Fruit fly (Drosophila melanogaster) whole organism, embryonic: ENCODE results near the gene Etfb.

Source experiments
- ATbp ChIP-seq: fragments of 200-800 bp; sonication (Bioruptor generic); optimal IDR thresholded peaks from 2 replicates; lab custom pipeline; 2017; ENCODE audit warnings: missing biosample characterization, mild to moderate bottlenecking, missing genetic modification characterization, missing genetic modification reagents
- CG10654 ChIP-seq: fragments of 200-800 bp; sonication (Bioruptor generic); optimal IDR thresholded peaks from 2 replicates; lab custom pipeline; 2016; ENCODE audit warnings: missing biosample characterization, missing genetic modification characterization
- CG12155 ChIP-seq: fragments of 200-800 bp; sonication (Bioruptor generic); optimal IDR thresholded peaks from 3 replicates; lab custom pipeline; 2016; ENCODE audit warnings: missing biosample characterization, missing genetic modification characterization
- CG12299 ChIP-seq: fragments of 200-800 bp; sonication (Bioruptor generic); optimal IDR thresholded peaks from 2 replicates; lab custom pipeline; 2018; ENCODE audit warnings: missing biosample characterization, mild to moderate bottlenecking, missing genetic modification characterization
- CG14710 ChIP-seq: fragments of 200-800 bp; sonication (Bioruptor generic); optimal IDR thresholded peaks from 3 replicates; lab custom pipeline; 2019; ENCODE audit warnings: missing biosample characterization, mild to moderate bottlenecking, missing genetic modification characterization, moderate library complexity
- CG14965 ChIP-seq: fragments of 200-800 bp; sonication (Bioruptor generic); optimal IDR thresholded peaks from 2 replicates; lab custom pipeline; 2016; ENCODE audit warnings: missing biosample characterization, missing genetic modification characterization, borderline replicate concordance
- CG16813 ChIP-seq: fragments of 200-800 bp; sonication (Bioruptor generic); IDR thresholded peaks from 3 replicates; pipeline ENCODE4 v1.3.6; 2022; ENCODE audit warnings: missing biosample characterization, missing genetic modification characterization; ENCODE audit not compliant: partially characterized antibody
- CG17328 ChIP-seq: fragments of 200-800 bp; sonication (Bioruptor generic); IDR thresholded peaks from 2 replicates; pipeline ENCODE4 v1.3.6; 2022; ENCODE audit warnings: missing biosample characterization, missing genetic modification characterization
- CG17568 ChIP-seq: fragments of 200-800 bp; sonication (Bioruptor generic); optimal IDR thresholded peaks from 2 replicates; lab custom pipeline; 2018; ENCODE audit warnings: missing biosample characterization, mild to moderate bottlenecking, missing genetic modification characterization, moderate library complexity
- CG17612 ChIP-seq: fragments of 200-800 bp; sonication (Bioruptor generic); IDR thresholded peaks from 2 replicates; pipeline ENCODE4 v1.3.6; 2022; ENCODE audit warnings: missing biosample characterization, missing genetic modification characterization
- CG17802 ChIP-seq: fragments of 200-800 bp; sonication (Bioruptor generic); optimal IDR thresholded peaks from 2 replicates; lab custom pipeline; 2018; ENCODE audit warnings: missing biosample characterization, mild to moderate bottlenecking, missing genetic modification characterization, moderate library complexity
- CG1832 ChIP-seq: fragments of 200-800 bp; sonication (Bioruptor generic); optimal IDR thresholded peaks from 2 replicates; lab custom pipeline; 2017; ENCODE audit warnings: missing biosample characterization, mild to moderate bottlenecking, missing genetic modification characterization, inconsistent platforms
- CG18619 ChIP-seq: fragments of 200-800 bp; sonication (Bioruptor generic); optimal IDR thresholded peaks from 3 replicates; lab custom pipeline; 2017; ENCODE audit warnings: missing biosample characterization, mild to moderate bottlenecking, missing genetic modification characterization
- CG30403 ChIP-seq: fragments of 200-800 bp; sonication (Bioruptor generic); optimal IDR thresholded peaks from 3 replicates; lab custom pipeline; 2016; ENCODE audit warnings: missing biosample characterization, missing genetic modification characterization
- CG33557 ChIP-seq: fragments of 200-800 bp; sonication (Bioruptor generic); optimal IDR thresholded peaks from 2 replicates; lab custom pipeline; 2019; ENCODE audit warnings: missing biosample characterization, mild to moderate bottlenecking, missing genetic modification characterization, moderate library complexity
- CG3847 ChIP-seq: fragments of 200-800 bp; sonication (Bioruptor generic); IDR thresholded peaks from 2 replicates; pipeline ENCODE4 v1.3.6; 2022; ENCODE audit warnings: missing biosample characterization, missing genetic modification characterization
- CG6689 ChIP-seq: fragments of 200-800 bp; sonication (Bioruptor generic); IDR thresholded peaks from 2 replicates; pipeline ENCODE4 v1.3.6; 2022; ENCODE audit warnings: missing biosample characterization, missing genetic modification characterization
- CG6854 ChIP-seq: fragments of 200-800 bp; sonication (Bioruptor generic); optimal IDR thresholded peaks from 3 replicates; lab custom pipeline; 2017; ENCODE audit warnings: missing biosample characterization, mild to moderate bottlenecking, missing genetic modification characterization
- CG7556 ChIP-seq: fragments of 200-800 bp; sonication (Bioruptor generic); optimal IDR thresholded peaks from 2 replicates; lab custom pipeline; 2017; ENCODE audit warnings: missing biosample characterization, mild to moderate bottlenecking, missing genetic modification characterization
- CG7786 ChIP-seq: fragments of 200-800 bp; sonication (Bioruptor generic); optimal IDR thresholded peaks from 2 replicates; lab custom pipeline; 2016; ENCODE audit warnings: missing biosample characterization, missing genetic modification characterization
- CG8765 ChIP-seq: fragments of 200-800 bp; sonication (Bioruptor generic); IDR thresholded peaks from 2 replicates; pipeline ENCODE4 v1.3.6; 2022; ENCODE audit warnings: missing biosample characterization, missing genetic modification characterization
- Dll ChIP-seq: fragments of 200-800 bp; sonication (Bioruptor generic); IDR thresholded peaks from 4 replicates; pipeline ENCODE4 v1.3.6; 2022; ENCODE audit warnings: missing biosample characterization, missing genetic modification characterization; ENCODE audit not compliant: partially characterized antibody
- Doc3 ChIP-seq: fragments of 200-800 bp; sonication (Bioruptor generic); IDR thresholded peaks from 3 replicates; pipeline ENCODE4 v1.3.6; 2022; ENCODE audit warnings: missing biosample characterization, missing genetic modification characterization; ENCODE audit not compliant: partially characterized antibody
- Dp ChIP-seq: fragments of 200-800 bp; sonication (Bioruptor generic); optimal IDR thresholded peaks from 2 replicates; lab custom pipeline; 2018; ENCODE audit warnings: missing biosample characterization, mild to moderate bottlenecking, missing genetic modification characterization, moderate library complexity
- E2f1 ChIP-seq: fragments of 200-800 bp; sonication (Bioruptor generic); IDR thresholded peaks from 2 replicates; pipeline ENCODE4 v1.3.6; 2022; ENCODE audit warnings: missing biosample characterization, missing genetic modification characterization
- Ets65A ChIP-seq: fragments of 200-800 bp; sonication (Bioruptor generic); peaks from one replicate; lab custom pipeline; 2016; ENCODE audit warnings: missing biosample characterization, missing genetic modification characterization
- HLH54F ChIP-seq: fragments of 200-800 bp; sonication (Bioruptor generic); optimal IDR thresholded peaks from 3 replicates; lab custom pipeline; 2016; ENCODE audit warnings: missing biosample characterization, missing genetic modification characterization
- Hey ChIP-seq: fragments of 200-800 bp; sonication (Bioruptor generic); optimal IDR thresholded peaks from 3 replicates; lab custom pipeline; 2018; ENCODE audit warnings: missing biosample characterization, mild to moderate bottlenecking, missing genetic modification characterization
- Hmx ChIP-seq: fragments of 200-800 bp; sonication (Bioruptor generic); optimal IDR thresholded peaks from 2 replicates; lab custom pipeline; 2016; ENCODE audit warnings: missing biosample characterization, missing genetic modification characterization
- Hr3 ChIP-seq: fragments of 200-800 bp; sonication (Bioruptor generic); optimal IDR thresholded peaks from 3 replicates; lab custom pipeline; 2016; ENCODE audit warnings: missing biosample characterization, missing genetic modification characterization
- Hr51 ChIP-seq, 2 experiments: fragments of 200-800 bp; sonication (Bioruptor generic); optimal IDR thresholded peaks; 2 replicates in 1 of 2; 3 replicates in 1 of 2; lab custom pipeline; 2016 to 2018; ENCODE audit warnings: missing biosample characterization in 2 of 2, missing genetic modification characterization in 2 of 2, mild to moderate bottlenecking in 1 of 2, moderate library complexity in 1 of 2
- Neu2 ChIP-seq: fragments of 200-800 bp; sonication (Bioruptor generic); optimal IDR thresholded peaks from 3 replicates; lab custom pipeline; 2016; ENCODE audit warnings: missing biosample characterization, missing genetic modification characterization, borderline replicate concordance
- Poxn ChIP-seq: fragments of 200-800 bp; sonication (Bioruptor generic); IDR thresholded peaks from 2 replicates; pipeline ENCODE4 v1.3.6; 2022; ENCODE audit warnings: missing biosample characterization, missing genetic modification characterization
- ato ChIP-seq: fragments of 200-800 bp; sonication (Bioruptor generic); IDR thresholded peaks from 2 replicates; pipeline ENCODE4 v1.3.6; 2022; ENCODE audit warnings: missing biosample characterization, missing genetic modification characterization; ENCODE audit not compliant: partially characterized antibody
- bowl ChIP-seq: fragments of 200-800 bp; sonication (Bioruptor generic); IDR thresholded peaks from 2 replicates; pipeline ENCODE4 v1.3.6; 2022; ENCODE audit warnings: missing biosample characterization, missing genetic modification characterization
- bsh ChIP-seq, 2 experiments: fragments of 200-800 bp; sonication (Bioruptor generic); optimal IDR thresholded peaks; 2 replicates each; lab custom pipeline; 2017 to 2018; ENCODE audit warnings: mild to moderate bottlenecking in 2 of 2, missing biosample characterization in 2 of 2, missing genetic modification characterization in 2 of 2, moderate library complexity in 1 of 2
- cato ChIP-seq: fragments of 200-800 bp; sonication (Bioruptor generic); optimal IDR thresholded peaks from 2 replicates; lab custom pipeline; 2016; ENCODE audit warnings: missing biosample characterization, missing genetic modification characterization, borderline replicate concordance
- da ChIP-seq: fragments of 200-800 bp; sonication (Bioruptor generic); optimal IDR thresholded peaks from 2 replicates; lab custom pipeline; 2016; ENCODE audit warnings: missing biosample characterization, missing genetic modification characterization
- dan ChIP-seq: fragments of 200-800 bp; sonication (Bioruptor generic); IDR thresholded peaks from 2 replicates; pipeline ENCODE4 v1.3.6; 2022; ENCODE audit warnings: missing biosample characterization, missing genetic modification characterization
- disco-r ChIP-seq: fragments of 200-800 bp; sonication (Bioruptor generic); optimal IDR thresholded peaks from 2 replicates; lab custom pipeline; 2016; ENCODE audit warnings: missing biosample characterization, missing genetic modification characterization
- fd3F ChIP-seq: fragments of 200-800 bp; sonication (Bioruptor generic); optimal IDR thresholded peaks from 2 replicates; lab custom pipeline; 2018; ENCODE audit warnings: missing biosample characterization, mild to moderate bottlenecking, missing genetic modification characterization, moderate library complexity
- fru ChIP-seq: fragments of >200 bp; optimal IDR thresholded peaks from 2 replicates; lab custom pipeline; 2017
- gcm2 ChIP-seq: fragments of 200-800 bp; sonication (Bioruptor generic); optimal IDR thresholded peaks from 2 replicates; lab custom pipeline; 2016; ENCODE audit warnings: missing biosample characterization, missing genetic modification characterization
- kay ChIP-seq: fragments of 200-800 bp; sonication (Bioruptor generic); optimal IDR thresholded peaks from 2 replicates; lab custom pipeline; 2016; ENCODE audit warnings: missing biosample characterization, missing genetic modification characterization
- lilli ChIP-seq: fragments of 200-800 bp; sonication (Bioruptor generic); optimal IDR thresholded peaks from 3 replicates; lab custom pipeline; 2016; ENCODE audit warnings: missing biosample characterization, missing genetic modification characterization
- pnt ChIP-seq: fragments of 200-800 bp; sonication (Bioruptor generic); optimal IDR thresholded peaks from 3 replicates; lab custom pipeline; 2016; ENCODE audit warnings: missing biosample characterization, missing genetic modification characterization
- prd ChIP-seq, 3 experiments: fragments of >200 bp in 2 of 3; fragments of 200-800 bp in 1 of 3; sonication (Bioruptor generic) in 1 of 3; optimal IDR thresholded peaks in 2 of 3; IDR thresholded peaks in 1 of 3; 2 replicates in 2 of 3; 3 replicates in 1 of 3; pipeline versions ENCODE4 v1.3.6 to Lab custom; 2017 to 2022; ENCODE audit warnings: missing biosample characterization in 1 of 3, missing genetic modification characterization in 1 of 3
- ssp ChIP-seq: fragments of 200-800 bp; sonication (Bioruptor generic); IDR thresholded peaks from 2 replicates; pipeline ENCODE4 v1.3.6; 2022; ENCODE audit warnings: missing biosample characterization, missing genetic modification characterization
- tgo ChIP-seq: fragments of 200-800 bp; sonication (Bioruptor generic); IDR thresholded peaks from 3 replicates; pipeline ENCODE4 v1.3.6; 2022; ENCODE audit warnings: missing biosample characterization, missing genetic modification characterization

The Etfb gene

DNA sequence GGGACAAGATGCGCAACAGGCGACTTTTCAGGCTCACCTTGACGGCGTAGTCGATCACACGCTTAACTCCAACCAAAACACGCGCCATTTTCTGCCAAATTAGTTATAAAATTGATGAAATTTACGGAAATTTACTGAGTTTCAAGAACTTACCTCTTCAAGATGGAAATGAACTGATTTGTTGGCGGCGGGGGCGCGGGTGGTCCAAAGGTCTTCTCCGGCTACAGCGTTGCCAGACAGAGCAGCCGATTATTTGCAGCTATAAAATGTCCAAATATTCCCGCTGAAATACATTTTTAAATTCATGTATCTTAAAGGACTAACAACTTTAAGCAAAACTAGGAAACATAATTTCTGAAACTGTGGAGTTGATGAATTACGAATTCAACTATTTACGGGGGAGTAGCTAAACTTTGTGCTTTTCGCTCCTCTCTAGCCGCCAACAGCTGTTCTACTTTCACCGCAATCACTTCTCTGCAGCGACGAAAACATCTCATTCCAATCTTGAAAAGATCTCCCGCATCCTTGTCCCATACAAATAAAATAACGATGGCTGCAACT, at the start of gene Etfb, which contains the start of gene CG7789 (continued):
- peak; percentile 89 for TF ChIP-seq Dll (GFP tag; lab: Robert Waterston, UW)
- TF ChIP-seq CG17568 (GFP tag; lab: Kevin White, UChicago), result no peak
- peak; percentile 67 for TF ChIP-seq CG17328 (GFP tag; lab: Robert Waterston, UW)
- TF ChIP-seq prd (optimal IDR thresholded peaks at IDR 0.05; lab: Kevin White, UChicago), result no peak
- TF ChIP-seq prd (GFP tag; IDR thresholded peaks at IDR 0.05; lab: Robert Waterston, UW), result peak; percentile 80
- peak; percentile 73 for TF ChIP-seq CG6689 (GFP tag; lab: Robert Waterston, UW)
- no peak for TF ChIP-seq CG17802
- peak; percentile 40; the same call in 1 of the 2 replicates for TF ChIP-seq Poxn
- no peak for TF ChIP-seq kay
- TF ChIP-seq HLH54F (GFP tag; lab: Kevin White, UChicago), result peak; percentile 84
- peak; percentile 32 for TF ChIP-seq CG33557
- TF ChIP-seq CG30403 (GFP tag; lab: Kevin White, UChicago), result peak; percentile 88
- peak; percentile 74 for TF ChIP-seq Hr3 (GFP tag; lab: Kevin White, UChicago)
- TF ChIP-seq CG12299 (tag; lab: Kevin White, UChicago), result peak; percentile 68
- no peak for TF ChIP-seq ato
- peak; percentile 66 for TF ChIP-seq tgo (GFP tag; lab: Robert Waterston, UW)
- TF ChIP-seq fru, result no peak
- peak; percentile 63 for TF ChIP-seq da (GFP tag; lab: Kevin White, UChicago)
- peak; percentile 43; the same call in 1 of the 2 replicates for TF ChIP-seq CG17612 (GFP tag; lab: Robert Waterston, UW)
- TF ChIP-seq disco-r (GFP tag; lab: Kevin White, UChicago), result peak; percentile 44
- TF ChIP-seq bsh (GFP tag; optimal IDR thresholded peaks at IDR 0.05; lab: Kevin White, UChicago), result peak; percentile 67 to 96
- peak; percentile 83 for TF ChIP-seq Doc3
- TF ChIP-seq CG6854 (GFP tag; lab: Kevin White, UChicago), result peak; percentile 0
- peak; percentile 61 for TF ChIP-seq gcm2 (GFP tag; lab: Kevin White, UChicago)
- TF ChIP-seq CG18619 (GFP tag; lab: Kevin White, UChicago), result peak; percentile 72
- peak; percentile 73 for TF ChIP-seq E2f1 (GFP tag; lab: Robert Waterston, UW)
- TF ChIP-seq CG7556 (GFP tag; lab: Kevin White, UChicago), result no peak
- no peak for TF ChIP-seq Hmx (GFP tag; lab: Kevin White, UChicago)
- peak in 1 of 2 experiments; percentile 48 for TF ChIP-seq Hr51 (GFP tag; optimal IDR thresholded peaks at IDR 0.05; lab: Kevin White, UChicago)
- TF ChIP-seq Dp, result peak; percentile 56
- TF ChIP-seq Hey (tag; lab: Kevin White, UChicago), result no peak
- TF ChIP-seq CG1832 (GFP tag; lab: Kevin White, UChicago), result no peak
- peak; percentile 37; the same call in 1 of the 2 replicates for TF ChIP-seq bowl (GFP tag; lab: Robert Waterston, UW)
- TF ChIP-seq dan (GFP tag; lab: Robert Waterston, UW), result no peak
- TF ChIP-seq CG8765 (GFP tag; lab: Robert Waterston, UW), result peak; percentile 63; the same call in 1 of the 2 replicates
- TF ChIP-seq cato, result peak; percentile 57
- peak; percentile 80 for TF ChIP-seq CG7786
- TF ChIP-seq ssp, result peak; percentile 58
- peak; percentile 88 for TF ChIP-seq lilli (GFP tag; lab: Kevin White, UChicago)
- TF ChIP-seq Ets65A, result peak; percentile 95
- peak; percentile 44 for TF ChIP-seq CG10654
- TF ChIP-seq fd3F (GFP tag; lab: Kevin White, UChicago), result peak; percentile 63
- no peak for TF ChIP-seq ATbp (GFP tag; lab: Kevin White, UChicago)
- peak; percentile 55 for TF ChIP-seq pnt (GFP tag; lab: Kevin White, UChicago)
- peak; percentile 94 for TF ChIP-seq CG3847
- TF ChIP-seq CG14965 (GFP tag; lab: Kevin White, UChicago), result no peak
- TF ChIP-seq CG16813, result peak; percentile 82
- TF ChIP-seq CG14710, result peak; percentile 61
- peak; percentile 69 for TF ChIP-seq CG12155 (GFP tag; lab: Kevin White, UChicago)
- no peak for TF ChIP-seq Neu2
